Worm (Caenorhabditis elegans): Measurements from ENCODE around the gene srm-4.

DNA sequence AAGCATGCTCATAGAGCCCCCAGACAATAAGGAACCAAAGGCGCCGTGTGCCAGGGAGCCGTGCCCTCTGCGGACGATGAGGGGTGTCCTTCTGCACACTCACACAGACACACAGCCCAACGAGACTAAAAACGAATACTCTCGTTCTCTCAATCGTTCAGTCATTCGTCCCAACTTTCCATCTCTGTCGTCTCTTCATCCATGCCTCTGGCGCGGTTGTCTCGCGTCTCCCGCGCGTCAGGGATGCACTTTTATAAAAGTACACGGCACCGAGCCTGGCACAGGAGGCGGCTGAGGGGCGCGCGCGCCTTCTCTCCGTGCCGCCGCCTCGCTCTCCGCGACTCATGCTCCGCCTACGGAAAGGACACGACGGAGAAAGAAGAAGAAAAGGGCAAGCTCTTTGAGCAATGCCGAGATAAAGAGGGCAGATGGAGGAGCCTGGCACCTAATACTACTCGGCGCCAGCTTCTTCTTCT, 33.3 kb downstream of the srm-4 start:
- TF ChIP-seq ceh-39 (tag; optimal IDR thresholded peaks at IDR 0.05) (no peak), ceh-43 (GFP tag; optimal IDR thresholded peaks at IDR 0.05) (no peak), unc-62 (GFP tag; optimal IDR thresholded peaks at IDR 0.05) (no peak), ztf-11 (tag; optimal IDR thresholded peaks at IDR 0.05) (no peak), lsy-2 (tag; optimal IDR thresholded peaks at IDR 0.05) (no peak), nhr-12 (tag; optimal IDR thresholded peaks at IDR 0.05) (no peak), ces-1 (GFP tag; optimal IDR thresholded peaks at IDR 0.05) (no peak), elt-3 (tag; optimal IDR thresholded peaks at IDR 0.05) (no peak), drap-1 (GFP tag; optimal IDR thresholded peaks at IDR 0.05) (no peak), pha-4 (tag; optimal IDR thresholded peaks at IDR 0.05) (no peak), nhr-28 (tag; optimal IDR thresholded peaks at IDR 0.05) (no peak), mls-2 (tag; optimal IDR thresholded peaks at IDR 0.05) (no peak), mep-1 (tag; optimal IDR thresholded peaks at IDR 0.05) (no peak)
